3 fruit fly cellular contexts compared by ENCODE assay signal in genomic region chrX:5607647-5608046, dm6.
A peak's percentile ranks its signal among the peaks of the same experiment; 100 is the strongest.
TF ChIP-seq lines count a peak whose summit lies in the region.

No protein-coding gene starts in this region.

- TF ChIP-seq CTCF in S2 (optimal IDR thresholded peaks at IDR 0.05; lab: Kevin White, UChicago): peak; percentile 71 to 77
- peak; percentile 79 for TF ChIP-seq CTCF in whole organism, embryonic (GFP tag; optimal IDR thresholded peaks at IDR 0.05; lab: Kevin White, UChicago)

TF ChIP-seq in whole organism, adult, 20 proteins besides CTCF, POLR2A, EP300 and RAD21:
- no peak for TF ChIP-seq CG7101 (tag; optimal IDR thresholded peaks at IDR 0.05; lab: Kevin White, UChicago)
- peak; percentile 8 for TF ChIP-seq pad (GFP tag; optimal IDR thresholded peaks at IDR 0.05; lab: Kevin White, UChicago)

TF ChIP-seq in whole organism, embryonic, 481 proteins besides CTCF, POLR2A, EP300 and RAD21:
- TF ChIP-seq Lim3 (GFP tag; IDR thresholded peaks at IDR 0.05; lab: Robert Waterston, UW) (no peak), CG2199 (GFP tag; IDR thresholded peaks at IDR 0.05; lab: Robert Waterston, UW) (no peak), Bgb (GFP tag; IDR thresholded peaks at IDR 0.05; lab: Robert Waterston, UW; ENCODE audit: partially characterized antibody) (no peak), gem (tag; optimal IDR thresholded peaks at IDR 0.05; lab: Kevin White, UChicago) (no peak), Hmr (GFP tag; optimal IDR thresholded peaks at IDR 0.05; lab: Kevin White, UChicago) (no peak), CG42726 (GFP tag; IDR thresholded peaks at IDR 0.05; lab: Robert Waterston, UW; ENCODE audit: partially characterized antibody) (no peak), Adf1 (GFP tag; IDR thresholded peaks at IDR 0.05; lab: Robert Waterston, UW) (no peak), CG3407 (GFP tag; optimal IDR thresholded peaks at IDR 0.05; lab: Kevin White, UChicago) (no peak), Med (GFP tag; lab: Kevin White, UChicago) (no peak), CG7928 (GFP tag; optimal IDR thresholded peaks at IDR 0.05; lab: Kevin White, UChicago) (no peak), tna (GFP tag; IDR thresholded peaks at IDR 0.05; lab: Robert Waterston, UW; ENCODE audit: partially characterized antibody) (no peak), CG15269 (tag; optimal IDR thresholded peaks at IDR 0.05; lab: Kevin White, UChicago) (no peak), bbx (GFP tag; IDR thresholded peaks at IDR 0.05; lab: Robert Waterston, UW; ENCODE audit: partially characterized antibody) (no peak), Neu2 (GFP tag; optimal IDR thresholded peaks at IDR 0.05; lab: Kevin White, UChicago; ENCODE audit: borderline replicate concordance) (no peak), H2.0 (GFP tag; IDR thresholded peaks at IDR 0.05; lab: Robert Waterston, UW) (no peak), CG11085 (GFP tag; IDR thresholded peaks at IDR 0.05; lab: Robert Waterston, UW) (no peak)
